Worm (Caenorhabditis elegans) whole organism, L4 larva: Measurements from ENCODE around the gene flp-26.

Experiments
- ama-1 ChIP-seq: fragments of 150-350 bp; optimal IDR thresholded peaks from 2 replicates; lab custom pipeline; 2014; ENCODE audit warnings: inconsistent platforms, mixed read lengths
- ces-1 ChIP-seq: fragments of 150-350 bp; sonication (generic microtip); optimal IDR thresholded peaks from 4 replicates; lab custom pipeline; 2014; ENCODE audit warnings: missing biosample characterization, missing genetic modification reagents, missing genetic modification characterization
- dve-1 ChIP-seq: sonication (generic microtip); optimal IDR thresholded peaks from 2 replicates; lab custom pipeline; 2017; ENCODE audit warnings: antibody characterized with exemption, mild to moderate bottlenecking, missing genetic modification characterization, missing compliant biosample characterization; ENCODE audit not compliant: insufficient read depth
- fkh-10 ChIP-seq: fragments of 150-350 bp; optimal IDR thresholded peaks from 2 replicates; lab custom pipeline; 2014; ENCODE audit warnings: missing biosample characterization, missing genetic modification reagents, missing genetic modification characterization
- hif-1 ChIP-seq, 2 experiments: sonication (generic microtip); optimal IDR thresholded peaks; 2 replicates each; lab custom pipeline; 2016 to 2017; ENCODE audit warnings: missing compliant biosample characterization in 2 of 2, missing genetic modification characterization in 2 of 2, missing genetic modification reagents in 2 of 2, missing genotype in 2 of 2, mild to moderate bottlenecking in 1 of 2
- lin-38 ChIP-seq: fragments of 200-800 bp; sonication (Bioruptor generic); IDR thresholded peaks from 2 replicates; pipeline ENCODE4 v1.3.6; 2022; ENCODE audit warnings: missing genetic modification reagents, missing genetic modification characterization, missing compliant biosample characterization
- lin-39 ChIP-seq: fragments of 150-350 bp; optimal IDR thresholded peaks from 2 replicates; lab custom pipeline; 2014; ENCODE audit warnings: missing biosample characterization, missing genetic modification reagents, missing genetic modification characterization
- nhr-10 ChIP-seq: fragments of 150-350 bp; optimal IDR thresholded peaks from 2 replicates; lab custom pipeline; 2014; ENCODE audit warnings: missing biosample characterization, missing genetic modification characterization
- nhr-237 ChIP-seq: sonication (generic microtip); optimal IDR thresholded peaks from 2 replicates; lab custom pipeline; 2017; ENCODE audit warnings: missing biosample characterization, missing genetic modification characterization
- unc-62 ChIP-seq, 3 experiments: fragments of 150-350 bp in 1 of 3; sonication (generic microtip); optimal IDR thresholded peaks in 2 of 3; peaks in 1 of 3; 1 replicate in 1 of 3; 2 replicates in 2 of 3; lab custom pipeline; 2014 to 2017; ENCODE audit warnings: missing biosample characterization in 3 of 3, missing genetic modification characterization in 3 of 3, missing genetic modification reagents in 3 of 3, missing genotype in 1 of 3

- TF ChIP-seq ama-1 (lab: Kevin White, UChicago) (no peak), fkh-10 (GFP tag; lab: Kevin White, UChicago) (peak; percentile 47), nhr-10 (tag; lab: Kevin White, UChicago) (no peak), nhr-237 (tag; lab: Kevin White, UChicago) (no peak), unc-62 (GFP tag; optimal IDR thresholded peaks at IDR 0.05 in 1 of 2; lab: Kevin White, UChicago) (no peak), unc-62 (tag; optimal IDR thresholded peaks at IDR 0.05; lab: Kevin White, UChicago) (no peak), lin-38 (no peak), hif-1 (tag; optimal IDR thresholded peaks at IDR 0.05; lab: Kevin White, UChicago) (no peak), ces-1 (peak; percentile 97), lin-39 (no peak), dve-1 (tag; lab: Kevin White, UChicago) (no peak)
Measured at ce11 chrX:7040760-7041159, 11.8 kb downstream of the flp-26 start.
